Worm (Caenorhabditis elegans): ENCODE data around the gene F48E8.2.

DNA sequence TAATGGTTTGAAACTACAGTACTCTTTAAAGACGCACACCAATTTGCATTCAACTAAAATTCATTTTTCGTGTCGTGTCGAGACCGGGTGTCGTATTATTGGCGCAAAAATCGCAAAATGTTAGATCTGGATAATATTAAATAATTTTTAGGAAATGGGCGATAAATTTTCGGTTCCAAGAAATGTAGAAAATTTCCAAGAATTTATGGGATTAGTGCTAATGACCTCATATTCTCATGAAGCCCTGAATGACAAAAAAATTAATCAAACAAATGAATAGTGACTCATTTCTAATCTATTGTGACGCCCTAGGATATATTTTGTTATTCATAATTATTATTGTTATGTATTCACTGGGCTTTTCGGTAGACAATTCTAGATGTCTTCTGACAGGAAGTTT, 36.6 kb downstream of the F48E8.2 start:
- TF ChIP-seq unc-120 (tag; optimal IDR thresholded peaks at IDR 0.05; ENCODE audit: poor library complexity, severe bottlenecking), result no peak
- no peak for TF ChIP-seq cnd-1 (tag; optimal IDR thresholded peaks at IDR 0.05)
- TF ChIP-seq elt-1 (tag; optimal IDR thresholded peaks at IDR 0.05; ENCODE audit: borderline replicate concordance, insufficient read depth), result no peak
- TF ChIP-seq unc-39 (tag; optimal IDR thresholded peaks at IDR 0.05), result no peak
- no peak for TF ChIP-seq lin-13 (tag; optimal IDR thresholded peaks at IDR 0.05)
- no peak for TF ChIP-seq nhr-76 (tag; optimal IDR thresholded peaks at IDR 0.05)
- TF ChIP-seq snpc-4 (tag; optimal IDR thresholded peaks at IDR 0.05), result no peak
- no peak for TF ChIP-seq pha-4 (tag; optimal IDR thresholded peaks at IDR 0.05)
- TF ChIP-seq lsy-2 (tag; optimal IDR thresholded peaks at IDR 0.05), result no peak
- no peak for TF ChIP-seq nhr-28 (tag; optimal IDR thresholded peaks at IDR 0.05)
- TF ChIP-seq tbx-8 (GFP tag; optimal IDR thresholded peaks at IDR 0.05), result no peak

All from whole organism, mixed stage, embryonic.